Worm (Caenorhabditis elegans) whole organism, L4/young adult: Measurements from ENCODE around the gene hlh-13.

Experiments
- W03F9.2 ChIP-seq: fragments of 150-350 bp; optimal IDR thresholded peaks from 2 replicates; lab custom pipeline; 2014; ENCODE audit warnings: missing biosample characterization, missing genetic modification characterization
- him-1 ChIP-seq: sonication (generic microtip); optimal IDR thresholded peaks from 2 replicates; lab custom pipeline; 2016; ENCODE audit warnings: missing genotype, missing genetic modification reagents, missing genetic modification characterization, missing compliant biosample characterization

DNA sequence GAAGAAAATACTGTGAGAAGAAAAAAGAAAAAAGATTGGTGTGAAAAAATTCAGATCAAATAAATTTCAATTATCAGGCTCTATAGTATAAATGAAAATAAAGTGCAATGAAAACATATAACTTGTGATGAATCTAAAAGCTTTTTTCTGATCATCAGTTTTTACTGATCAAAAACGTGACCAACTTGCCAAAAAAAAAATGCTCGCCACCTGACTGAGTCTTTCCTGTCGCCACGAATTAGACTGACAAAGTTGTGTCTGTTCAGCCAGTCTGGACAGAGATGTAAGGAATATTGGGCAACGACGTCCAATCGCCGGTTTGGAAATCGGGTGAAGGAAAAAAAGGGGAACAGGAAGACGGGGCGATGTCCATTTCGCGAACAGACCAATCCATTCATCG is 29.6 kb upstream of the hlh-13 start:
- TF ChIP-seq him-1 (tag; lab: Kevin White, UChicago), result no peak
- TF ChIP-seq W03F9.2 (tag; lab: Kevin White, UChicago), result no peak
